Worm (Caenorhabditis elegans) whole organism, late embryonic: ENCODE data around the gene pdfr-1.

Experiments used
- dve-1 ChIP-seq: sonication (generic microtip); optimal IDR thresholded peaks from 2 replicates; lab custom pipeline; 2017; ENCODE audit warnings: antibody characterized with exemption, mild to moderate bottlenecking, missing genetic modification characterization, missing compliant biosample characterization
- nhr-11 ChIP-seq: fragments of 150-350 bp; optimal IDR thresholded peaks from 2 replicates; lab custom pipeline; 2014; ENCODE audit warnings: missing biosample characterization, missing genetic modification characterization
- rnt-1 ChIP-seq: sonication (generic microtip); optimal IDR thresholded peaks from 2 replicates; lab custom pipeline; 2016; ENCODE audit warnings: missing genetic modification characterization, missing compliant biosample characterization
- sdc-2 ChIP-seq: sonication (generic microtip); optimal IDR thresholded peaks from 2 replicates; lab custom pipeline; 2016; ENCODE audit warnings: missing genotype, missing genetic modification characterization, missing compliant biosample characterization

DNA sequence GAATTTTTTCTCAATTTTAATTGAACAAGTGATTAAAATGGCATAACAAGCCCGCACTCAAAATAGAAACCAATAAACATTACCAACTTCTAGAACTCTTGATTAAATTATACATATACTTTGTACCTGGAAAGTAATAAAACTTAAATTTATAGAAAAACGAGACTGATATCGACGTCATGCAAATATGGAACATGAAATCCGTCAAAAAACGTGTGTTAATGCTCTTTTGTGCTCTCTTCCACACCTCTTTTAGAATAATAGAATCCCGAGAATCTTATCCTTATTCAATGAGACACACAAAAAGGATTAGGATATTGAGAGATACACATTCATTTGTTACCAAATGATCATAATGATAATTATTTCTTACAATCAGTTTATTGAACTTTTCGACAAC is 2.0 kb upstream of the pdfr-1 start:
- TF ChIP-seq dve-1 (tag; lab: Kevin White, UChicago) (no peak), sdc-2 (tag; lab: Kevin White, UChicago) (no peak), rnt-1 (tag; lab: Kevin White, UChicago) (no peak), nhr-11 (tag; lab: Kevin White, UChicago) (no peak)
